Fruit fly (Drosophila melanogaster): ENCODE measurements around the gene GstT3.
"Not testable (repeated sequence)": the region's sequence is repeated elsewhere in the genome, so short reads cannot be mapped to it uniquely, and the experiment has no call there.

GstT3 gene

dm6 chrX:20467155-20467554, at the start of gene GstT3:
Gene GstT3, plus strand, starts transcription at chrX:20467455.
- no peak for TF ChIP-seq CG17801 (GFP tag; optimal IDR thresholded peaks at IDR 0.05; ENCODE audit: partially characterized antibody)

DNA sequence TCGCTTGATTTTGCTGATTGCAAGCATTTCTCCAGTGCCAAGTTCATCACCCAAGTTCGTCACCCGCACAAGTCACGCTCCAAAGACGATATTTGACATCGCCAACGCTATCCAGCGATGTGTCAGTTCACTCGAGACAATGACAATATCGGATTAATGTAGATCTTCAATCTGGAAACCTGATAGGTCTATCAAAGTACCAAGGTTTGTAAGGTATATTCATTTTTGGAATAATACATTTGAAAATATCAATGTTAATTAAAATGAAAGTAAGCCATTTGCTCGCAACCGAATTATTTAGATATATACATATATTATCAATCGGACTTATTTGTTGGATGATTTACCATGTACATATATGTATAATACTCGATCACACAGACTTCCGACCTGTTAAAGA, 48.4 kb upstream of the GstT3 start, which contains the start of gene Obp19c:
Gene Obp19c (minus strand): TSS at position 101 of the 400 bp plus-strand sequence.
- TF ChIP-seq CG17801 (GFP tag; optimal IDR thresholded peaks at IDR 0.05; ENCODE audit: partially characterized antibody) = no peak

- TF ChIP-seq CG17801 (GFP tag; optimal IDR thresholded peaks at IDR 0.05; ENCODE audit: partially characterized antibody) = no peak
Measured at dm6 chrX:20419313-20419712, 47.9 kb upstream of the GstT3 start, which contains the start of gene Obp19d. Gene Obp19d, plus strand, starts transcription at chrX:20419613.

- TF ChIP-seq CG17801 (GFP tag; optimal IDR thresholded peaks at IDR 0.05; ENCODE audit: partially characterized antibody) = no peak
Measured at dm6 chrX:20423158-20423557, 44.1 kb upstream of the GstT3 start.

dm6 chrX:20423747-20424165, 43.5 kb upstream of the GstT3 start, which contains the start of the genes Pp4-19C and cactin:
Gene Pp4-19C, minus strand, starts transcription at chrX:20424002.
Gene cactin, plus strand, starts transcription at chrX:20424069.
- peak; percentile 36 for TF ChIP-seq CG17801 (GFP tag; optimal IDR thresholded peaks at IDR 0.05; ENCODE audit: partially characterized antibody)

DNA sequence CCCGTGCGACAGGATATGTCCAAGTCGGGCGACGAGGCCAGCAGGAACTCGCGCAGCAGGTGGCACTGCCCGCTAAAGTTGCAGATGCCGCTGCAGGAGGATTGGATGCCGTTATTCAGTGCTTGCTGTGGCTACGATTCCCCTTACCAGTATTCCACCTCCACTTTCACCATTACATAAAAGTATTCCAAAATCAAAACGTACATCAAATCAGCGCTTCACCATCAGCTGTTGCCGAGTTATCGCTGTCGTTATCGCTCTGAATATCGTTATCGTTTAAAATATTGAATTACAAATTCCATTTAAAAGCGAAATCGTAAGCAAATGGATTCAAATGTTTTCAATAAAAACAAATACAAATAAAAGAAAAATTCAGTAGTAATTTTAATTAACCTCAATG, 40.4 kb upstream of the GstT3 start, which contains the start of gene CG15456:
Gene CG15456 (minus strand): TSS at position 225 of the 400 bp plus-strand sequence.
- no peak for TF ChIP-seq CG17801 (GFP tag; optimal IDR thresholded peaks at IDR 0.05; ENCODE audit: partially characterized antibody)

DNA sequence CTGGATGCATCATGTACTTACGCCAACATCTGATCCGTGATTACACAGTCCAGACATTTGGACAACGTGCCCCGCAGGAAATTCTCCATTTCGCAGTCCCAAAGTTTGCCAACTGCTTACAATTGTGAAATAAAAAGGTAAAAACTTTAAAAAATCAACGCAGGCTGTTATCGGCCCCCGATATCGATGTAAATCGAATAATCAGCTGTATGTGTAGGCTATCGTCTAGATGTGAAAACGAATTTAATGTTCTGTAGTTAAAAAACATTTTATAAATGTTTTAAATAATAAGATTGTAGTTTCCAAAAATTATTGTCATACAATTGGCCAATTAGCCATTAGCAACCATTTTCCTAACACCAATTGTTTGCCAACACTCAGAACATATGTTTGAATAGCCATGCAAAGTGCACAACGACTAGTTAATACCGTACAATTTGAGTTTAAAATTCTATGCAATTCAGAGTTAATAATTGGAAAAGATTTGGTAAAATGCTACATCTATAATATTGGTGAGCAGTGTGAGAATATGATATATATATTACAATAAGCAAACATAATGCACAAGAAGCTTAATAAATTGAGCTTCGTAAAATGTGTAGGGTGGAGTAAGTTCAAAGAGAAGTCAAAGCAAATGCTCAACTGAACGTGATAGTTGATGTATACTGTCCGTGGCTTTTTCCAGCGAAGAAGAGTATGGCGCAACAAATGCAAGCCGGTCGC, 37.6 kb upstream of the GstT3 start, which contains the start of the genes CG11710 and mal:
Gene CG11710 (minus strand): TSS at position 192 of the 723 bp plus-strand sequence.
Gene mal (plus strand): TSS at position 194 of the 723 bp plus-strand sequence.
- TF ChIP-seq CG17801 (GFP tag; optimal IDR thresholded peaks at IDR 0.05; ENCODE audit: partially characterized antibody) = peak; percentile 92

DNA sequence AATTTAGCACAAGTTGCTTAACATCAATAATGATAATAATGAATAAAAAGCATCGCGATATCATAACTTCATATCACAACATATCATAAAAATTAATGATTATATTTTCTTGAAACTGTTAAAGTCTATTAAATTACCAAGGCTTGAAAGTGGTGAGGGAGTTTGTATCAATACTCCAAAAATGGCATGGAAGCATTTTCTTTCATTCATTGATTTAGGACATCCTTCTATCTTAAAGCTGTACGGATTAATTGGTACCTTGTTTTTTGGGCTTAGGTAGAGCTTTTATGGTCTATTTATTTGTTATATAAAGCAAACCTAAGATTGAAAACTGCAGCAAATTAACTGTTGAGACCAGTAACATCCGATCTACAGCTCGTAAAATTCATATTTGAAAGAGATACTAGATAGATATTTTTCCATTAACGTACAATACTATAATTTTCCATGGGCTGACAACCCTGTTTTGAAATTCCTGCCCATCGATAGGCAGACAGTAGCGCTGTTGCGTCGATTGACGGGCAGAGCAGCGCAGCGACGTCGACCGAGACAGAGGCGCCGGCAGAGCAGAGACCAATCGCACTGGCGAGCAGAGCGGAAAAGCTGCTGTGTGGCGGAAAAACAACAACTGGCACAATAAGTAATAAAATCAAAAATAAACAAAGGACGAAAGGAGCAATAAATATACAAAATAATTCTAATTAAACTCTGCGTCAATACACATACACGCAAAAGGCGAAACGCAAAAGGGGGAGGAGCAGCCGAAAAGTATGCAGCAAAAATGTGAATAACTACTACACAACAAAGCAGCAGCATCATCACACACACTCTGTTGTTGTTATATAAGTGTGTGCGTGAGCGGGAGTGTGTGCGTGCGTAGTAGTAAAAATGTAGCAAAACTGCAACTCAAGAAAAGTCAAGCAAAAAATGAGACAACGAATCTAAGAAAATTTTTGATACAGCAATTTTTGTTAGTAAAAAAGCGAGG, 33.6 kb upstream of the GstT3 start, which contains the start of gene CG1695:
Gene CG1695 (plus strand): TSS at position 606 of the 988 bp plus-strand sequence.
- no peak for TF ChIP-seq CG17801 (GFP tag; optimal IDR thresholded peaks at IDR 0.05; ENCODE audit: partially characterized antibody)

DNA sequence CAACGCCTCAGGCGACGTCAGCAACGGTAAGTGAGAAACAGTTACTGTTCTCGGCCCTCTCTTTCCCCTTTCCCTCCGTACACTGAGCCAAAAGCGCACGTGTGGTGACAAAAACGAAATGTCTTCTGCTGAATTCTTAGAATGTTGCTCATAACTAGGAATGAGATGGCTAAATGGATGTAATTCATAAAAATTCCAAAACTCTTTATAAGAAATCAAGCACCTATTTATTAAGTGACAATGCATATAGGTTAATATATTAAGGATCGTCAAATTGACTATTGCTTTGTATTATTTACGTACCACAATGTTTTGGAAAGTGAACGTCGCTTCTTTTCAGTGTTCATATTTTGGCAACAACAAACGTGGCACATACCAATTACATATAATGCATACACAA, 32.7 kb upstream of the GstT3 start:
- no peak for TF ChIP-seq CG17801 (GFP tag; optimal IDR thresholded peaks at IDR 0.05; ENCODE audit: partially characterized antibody)

DNA sequence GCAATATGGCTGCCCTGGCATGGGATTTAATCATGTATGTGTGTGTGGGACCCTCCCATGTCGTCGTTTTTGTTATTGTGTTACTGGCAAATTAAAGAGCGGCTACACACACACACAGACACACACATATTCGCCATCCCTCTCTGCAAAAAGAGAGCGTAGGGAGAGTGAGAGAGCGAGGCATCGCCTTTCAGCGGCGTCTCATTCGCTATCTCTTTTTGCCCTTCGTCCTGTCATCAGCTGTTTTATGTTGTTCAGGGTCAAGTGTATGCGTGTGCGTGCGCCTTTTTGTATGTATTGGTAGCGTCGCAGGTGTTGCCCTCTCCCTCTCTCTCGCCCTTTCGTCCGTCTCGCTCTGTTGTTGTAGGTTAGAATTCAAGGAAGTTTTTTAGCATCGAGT, 30.4 kb upstream of the GstT3 start:
- TF ChIP-seq CG17801 (GFP tag; optimal IDR thresholded peaks at IDR 0.05; ENCODE audit: partially characterized antibody) = no peak

- TF ChIP-seq CG17801 (GFP tag; optimal IDR thresholded peaks at IDR 0.05; ENCODE audit: partially characterized antibody) = not testable (repeated sequence)
Measured at dm6 chrX:20446071-20446470, 21.2 kb upstream of the GstT3 start, which contains the start of gene CG42578. Gene CG42578, plus strand, starts transcription at chrX:20446371.

dm6 chrX:20447865-20448584, 19.2 kb upstream of the GstT3 start:
- TF ChIP-seq CG17801 (GFP tag; optimal IDR thresholded peaks at IDR 0.05; ENCODE audit: partially characterized antibody) = no peak

DNA sequence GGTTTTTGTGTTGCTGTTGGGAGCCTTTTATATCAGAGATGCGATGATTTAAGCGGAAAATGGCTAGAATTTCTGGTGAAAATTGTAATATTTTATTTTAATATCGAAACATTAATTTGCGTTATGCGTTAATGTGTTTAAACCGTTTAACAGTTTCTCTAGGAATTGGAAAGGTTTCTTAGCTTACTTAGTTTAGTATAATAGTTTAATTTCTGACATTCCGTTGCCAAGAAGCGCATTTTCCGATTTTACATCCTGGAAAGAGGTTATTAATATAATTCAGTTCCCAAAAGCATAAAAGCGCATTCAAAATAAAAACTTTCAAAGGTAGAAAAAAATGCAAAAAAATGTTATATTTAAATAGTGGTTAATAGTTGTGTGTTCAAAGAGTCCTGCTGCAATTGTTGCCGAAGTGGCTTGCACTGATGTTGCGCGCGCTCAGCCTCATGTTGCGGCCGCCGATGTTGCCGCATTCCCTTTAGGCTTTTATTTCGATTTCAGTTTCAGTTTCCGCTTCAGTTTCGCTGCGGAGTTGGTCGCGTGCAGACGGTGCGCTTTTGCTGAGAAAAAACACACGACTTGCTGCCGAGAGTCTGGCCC, 18.3 kb upstream of the GstT3 start, which contains the start of gene tbc:
Gene tbc (plus strand): TSS at position 504 of the 600 bp plus-strand sequence.
- no peak for TF ChIP-seq CG17801 (GFP tag; optimal IDR thresholded peaks at IDR 0.05; ENCODE audit: partially characterized antibody)

All from ovary, adult (tissue).